Fruit fly (Drosophila melanogaster) whole organism, embryonic: ENCODE results near the gene CCHa2.

Source experiments
- Bdp1 ChIP-seq: fragments of 200-800 bp; sonication (Bioruptor generic); optimal IDR thresholded peaks from 3 replicates; lab custom pipeline; 2016; ENCODE audit warnings: missing biosample characterization, missing genetic modification characterization
- CG1024 ChIP-seq: fragments of 200-800 bp; sonication (Bioruptor generic); IDR thresholded peaks from 2 replicates; pipeline ENCODE4 v1.3.6; 2022; ENCODE audit warnings: missing biosample characterization, missing genetic modification characterization
- CG10321 ChIP-seq: fragments of 200-800 bp; sonication (Bioruptor generic); IDR thresholded peaks from 2 replicates; pipeline ENCODE4 v1.3.6; 2022; ENCODE audit warnings: missing biosample characterization, missing genetic modification characterization
- CG11504 ChIP-seq: fragments of 200-800 bp; sonication (Bioruptor generic); optimal IDR thresholded peaks from 3 replicates; lab custom pipeline; 2019; ENCODE audit warnings: missing biosample characterization, mild to moderate bottlenecking, missing genetic modification characterization, moderate library complexity
- CG12236 ChIP-seq: fragments of 200-800 bp; sonication (Bioruptor generic); optimal IDR thresholded peaks from 2 replicates; lab custom pipeline; 2016; ENCODE audit warnings: missing biosample characterization, missing genetic modification characterization
- CG13624 ChIP-seq: fragments of 200-800 bp; sonication (Bioruptor generic); optimal IDR thresholded peaks from 2 replicates; lab custom pipeline; 2016; ENCODE audit warnings: missing biosample characterization, missing genetic modification characterization
- CG14860 ChIP-seq: fragments of 200-800 bp; sonication (Bioruptor generic); IDR thresholded peaks from 3 replicates; pipeline ENCODE4 v1.3.6; 2022; ENCODE audit warnings: missing biosample characterization, missing genetic modification characterization; ENCODE audit not compliant: partially characterized antibody
- CG15479 ChIP-seq: fragments of 200-800 bp; sonication (Bioruptor generic); optimal IDR thresholded peaks from 3 replicates; lab custom pipeline; 2019; ENCODE audit warnings: missing biosample characterization, mild to moderate bottlenecking, missing genetic modification characterization, moderate library complexity
- CG15696 ChIP-seq: fragments of 200-800 bp; sonication (Bioruptor generic); optimal IDR thresholded peaks from 2 replicates; lab custom pipeline; 2019; ENCODE audit warnings: missing biosample characterization, mild to moderate bottlenecking, missing genetic modification characterization, moderate library complexity
- CG1647 ChIP-seq: fragments of 200-800 bp; sonication (Bioruptor generic); optimal IDR thresholded peaks from 3 replicates; lab custom pipeline; 2016; ENCODE audit warnings: missing biosample characterization, missing genetic modification characterization
- CG16813 ChIP-seq: fragments of 200-800 bp; sonication (Bioruptor generic); IDR thresholded peaks from 3 replicates; pipeline ENCODE4 v1.3.6; 2022; ENCODE audit warnings: missing biosample characterization, missing genetic modification characterization; ENCODE audit not compliant: partially characterized antibody
- CG18476 ChIP-seq: fragments of 200-800 bp; sonication (Bioruptor generic); optimal IDR thresholded peaks from 2 replicates; lab custom pipeline; 2016; ENCODE audit warnings: missing biosample characterization, mild to moderate bottlenecking, missing genetic modification characterization
- CG2116 ChIP-seq: fragments of 200-800 bp; sonication (Bioruptor generic); optimal IDR thresholded peaks from 3 replicates; lab custom pipeline; 2018; ENCODE audit warnings: missing biosample characterization, mild to moderate bottlenecking, missing genetic modification characterization
- CG30403 ChIP-seq: fragments of 200-800 bp; sonication (Bioruptor generic); optimal IDR thresholded peaks from 3 replicates; lab custom pipeline; 2016; ENCODE audit warnings: missing biosample characterization, missing genetic modification characterization
- CG3847 ChIP-seq: fragments of 200-800 bp; sonication (Bioruptor generic); IDR thresholded peaks from 2 replicates; pipeline ENCODE4 v1.3.6; 2022; ENCODE audit warnings: missing biosample characterization, missing genetic modification characterization
- CG4820 ChIP-seq: fragments of 200-800 bp; sonication (Bioruptor generic); optimal IDR thresholded peaks from 3 replicates; lab custom pipeline; 2016; ENCODE audit warnings: missing biosample characterization, missing genetic modification characterization
- CG6765 ChIP-seq: fragments of 200-800 bp; sonication (Bioruptor generic); optimal IDR thresholded peaks from 3 replicates; lab custom pipeline; 2017; ENCODE audit warnings: missing biosample characterization, mild to moderate bottlenecking, missing genetic modification characterization
- CG6854 ChIP-seq: fragments of 200-800 bp; sonication (Bioruptor generic); optimal IDR thresholded peaks from 3 replicates; lab custom pipeline; 2017; ENCODE audit warnings: missing biosample characterization, mild to moderate bottlenecking, missing genetic modification characterization
- CG7786 ChIP-seq: fragments of 200-800 bp; sonication (Bioruptor generic); optimal IDR thresholded peaks from 2 replicates; lab custom pipeline; 2016; ENCODE audit warnings: missing biosample characterization, missing genetic modification characterization
- CG7928 ChIP-seq: fragments of 200-800 bp; sonication (Bioruptor generic); optimal IDR thresholded peaks from 2 replicates; lab custom pipeline; 2017; ENCODE audit warnings: missing biosample characterization, mild to moderate bottlenecking, missing genetic modification characterization
- CG8281 ChIP-seq: fragments of 200-800 bp; sonication (Bioruptor generic); optimal IDR thresholded peaks from 2 replicates; lab custom pipeline; 2018; ENCODE audit warnings: missing biosample characterization, mild to moderate bottlenecking, missing genetic modification characterization, moderate library complexity
- Chrac-16 ChIP-seq: fragments of 200-800 bp; sonication (Bioruptor generic); optimal IDR thresholded peaks from 3 replicates; lab custom pipeline; 2016; ENCODE audit warnings: missing biosample characterization, missing genetic modification characterization
- D19B ChIP-seq: fragments of 200-800 bp; sonication (Bioruptor generic); optimal IDR thresholded peaks from 2 replicates; lab custom pipeline; 2017; ENCODE audit warnings: missing biosample characterization, mild to moderate bottlenecking, missing genetic modification characterization
- Dref ChIP-seq: fragments of 200-800 bp; sonication (Bioruptor generic); IDR thresholded peaks from 2 replicates; pipeline ENCODE4 v1.3.6; 2022; ENCODE audit warnings: missing biosample characterization, missing genetic modification characterization
- Fer2 ChIP-seq: fragments of 200-800 bp; sonication (Bioruptor generic); optimal IDR thresholded peaks from 2 replicates; lab custom pipeline; 2018; ENCODE audit warnings: missing biosample characterization, mild to moderate bottlenecking, missing genetic modification characterization, moderate library complexity
- Gug ChIP-seq: fragments of 200-800 bp; sonication (Bioruptor generic); IDR thresholded peaks from 4 replicates; pipeline ENCODE4 v1.3.6; 2022; ENCODE audit warnings: missing biosample characterization, missing genetic modification characterization
- Mrtf ChIP-seq: fragments of 200-800 bp; sonication (Bioruptor generic); IDR thresholded peaks from 3 replicates; pipeline ENCODE4 v1.3.6; 2022; ENCODE audit warnings: missing biosample characterization, missing genetic modification characterization
- Neu2 ChIP-seq: fragments of 200-800 bp; sonication (Bioruptor generic); optimal IDR thresholded peaks from 3 replicates; lab custom pipeline; 2016; ENCODE audit warnings: missing biosample characterization, missing genetic modification characterization, borderline replicate concordance
- Oli ChIP-seq: fragments of 200-800 bp; sonication (Bioruptor generic); optimal IDR thresholded peaks from 2 replicates; lab custom pipeline; 2018; ENCODE audit warnings: missing biosample characterization, mild to moderate bottlenecking, missing genetic modification characterization, moderate library complexity
- Side ChIP-seq: fragments of 200-800 bp; sonication (Bioruptor generic); optimal IDR thresholded peaks from 2 replicates; lab custom pipeline; 2016; ENCODE audit warnings: missing biosample characterization, missing genetic modification characterization
- Sox100B ChIP-seq: fragments of 200-800 bp; sonication (Bioruptor generic); optimal IDR thresholded peaks from 3 replicates; lab custom pipeline; 2018; ENCODE audit warnings: missing biosample characterization, mild to moderate bottlenecking, missing genetic modification characterization
- Usf ChIP-seq: fragments of 200-800 bp; sonication (Bioruptor generic); optimal IDR thresholded peaks from 2 replicates; lab custom pipeline; 2017; ENCODE audit warnings: missing genotype, missing biosample characterization, missing genetic modification characterization
- Xbp1 ChIP-seq: fragments of 200-800 bp; sonication (Bioruptor generic); optimal IDR thresholded peaks from 3 replicates; lab custom pipeline; 2016; ENCODE audit warnings: missing biosample characterization, mild to moderate bottlenecking, missing genetic modification characterization
- crol ChIP-seq: fragments of 200-800 bp; sonication (Bioruptor generic); IDR thresholded peaks from 2 replicates; pipeline ENCODE4 v1.3.6; 2022; ENCODE audit warnings: missing biosample characterization, missing genetic modification characterization
- da ChIP-seq: fragments of 200-800 bp; sonication (Bioruptor generic); optimal IDR thresholded peaks from 2 replicates; lab custom pipeline; 2016; ENCODE audit warnings: missing biosample characterization, missing genetic modification characterization
- fu2 ChIP-seq: fragments of 200-800 bp; sonication (Bioruptor generic); optimal IDR thresholded peaks from 2 replicates; lab custom pipeline; 2016; ENCODE audit warnings: missing biosample characterization, missing genetic modification characterization
- gcm2 ChIP-seq: fragments of 200-800 bp; sonication (Bioruptor generic); optimal IDR thresholded peaks from 2 replicates; lab custom pipeline; 2016; ENCODE audit warnings: missing biosample characterization, missing genetic modification characterization
- gro ChIP-seq: fragments of 200-800 bp; sonication (Bioruptor generic); optimal IDR thresholded peaks from 2 replicates; lab custom pipeline; 2016; ENCODE audit warnings: missing biosample characterization, missing genetic modification characterization
- jigr1 ChIP-seq: fragments of 200-800 bp; sonication (Bioruptor generic); IDR thresholded peaks from 3 replicates; pipeline ENCODE4 v1.3.6; 2022; ENCODE audit warnings: missing biosample characterization, missing genetic modification characterization
- nau ChIP-seq: fragments of 200-800 bp; sonication (Bioruptor generic); optimal IDR thresholded peaks from 3 replicates; lab custom pipeline; 2017; ENCODE audit warnings: missing biosample characterization, mild to moderate bottlenecking, missing genetic modification characterization, missing genetic modification reagents
- oc ChIP-seq: fragments of 200-800 bp; sonication (Bioruptor generic); optimal IDR thresholded peaks from 2 replicates; lab custom pipeline; 2018; ENCODE audit warnings: missing biosample characterization, mild to moderate bottlenecking, missing genetic modification characterization, moderate library complexity
- pan ChIP-seq, 4 experiments: fragments of >200 bp in 3 of 4; fragments of 200-800 bp in 1 of 4; sonication (Bioruptor generic) in 1 of 4; optimal IDR thresholded peaks in 3 of 4; IDR thresholded peaks in 1 of 4; 2 replicates each; pipeline versions ENCODE4 v1.3.6 to Lab custom; 2017 to 2022; ENCODE audit warnings: missing biosample characterization in 2 of 4, missing genetic modification characterization in 2 of 4, mixed read lengths in 1 of 4
- ranshi ChIP-seq: fragments of 200-800 bp; sonication (Bioruptor generic); IDR thresholded peaks from 2 replicates; pipeline ENCODE4 v1.3.6; 2022; ENCODE audit warnings: missing biosample characterization, missing genetic modification characterization
- rib ChIP-seq: fragments of 200-800 bp; sonication (Bioruptor generic); IDR thresholded peaks from 2 replicates; pipeline ENCODE4 v1.3.6; 2022; ENCODE audit warnings: missing biosample characterization, missing genetic modification characterization
- sisA ChIP-seq: fragments of 200-800 bp; sonication (Bioruptor generic); IDR thresholded peaks from 2 replicates; pipeline ENCODE4 v1.3.6; 2022; ENCODE audit warnings: missing biosample characterization, missing genetic modification characterization
- sr ChIP-seq: fragments of 200-800 bp; sonication (Bioruptor generic); IDR thresholded peaks from 3 replicates; pipeline ENCODE4 v1.3.6; 2022; ENCODE audit warnings: missing biosample characterization, missing genetic modification characterization
- tio ChIP-seq: fragments of 200-800 bp; sonication (Bioruptor generic); optimal IDR thresholded peaks from 2 replicates; lab custom pipeline; 2017; ENCODE audit warnings: missing biosample characterization, missing genetic modification characterization, inconsistent platforms
- tup ChIP-seq: fragments of 200-800 bp; sonication (Bioruptor generic); optimal IDR thresholded peaks from 2 replicates; lab custom pipeline; 2016; ENCODE audit warnings: missing biosample characterization, mild to moderate bottlenecking, missing genetic modification characterization, moderate library complexity
- unpg ChIP-seq: fragments of 200-800 bp; sonication (Bioruptor generic); optimal IDR thresholded peaks from 3 replicates; lab custom pipeline; 2018; ENCODE audit warnings: missing biosample characterization, mild to moderate bottlenecking, missing genetic modification characterization, moderate library complexity

CCHa2 gene

DNA sequence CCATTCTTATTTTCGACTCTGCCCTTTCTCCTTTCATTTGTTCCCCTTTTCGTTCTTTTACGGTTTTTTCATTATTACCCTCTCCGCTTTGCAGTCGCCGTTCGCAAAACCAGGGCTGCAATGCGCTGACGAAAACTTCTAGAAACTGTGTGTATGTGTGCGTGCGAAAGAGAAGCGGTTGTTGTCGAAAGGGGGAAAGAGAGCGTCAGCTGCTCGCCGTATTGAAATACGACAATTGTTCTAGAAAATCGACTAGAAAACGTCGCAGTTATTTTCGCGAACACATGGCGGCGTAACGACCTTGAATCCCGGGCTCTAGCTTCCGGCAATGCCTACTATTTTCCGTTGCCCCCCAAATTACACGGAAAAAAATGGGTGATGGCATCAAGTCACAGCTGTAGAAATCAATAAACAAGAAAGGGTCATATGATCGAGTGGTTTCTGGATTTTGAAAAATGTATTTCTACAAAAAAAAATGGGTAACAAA, 12.3 kb downstream of the CCHa2 start (continued):
- TF ChIP-seq pan (optimal IDR thresholded peaks at IDR 0.05; lab: Kevin White, UChicago) (no peak), pan (GFP tag; optimal IDR thresholded peaks at IDR 0.05 in 1 of 2, IDR thresholded peaks at IDR 0.05 in 1 of 2) (peak in 1 of 2 experiments; percentile 7), CG1024 (no peak), CG6854 (GFP tag; lab: Kevin White, UChicago) (peak; percentile 7), sr (no peak), CG13624 (GFP tag; lab: Kevin White, UChicago) (peak; percentile 26), tup (no peak), CG30403 (GFP tag; lab: Kevin White, UChicago) (peak; percentile 16), fu2 (GFP tag; lab: Kevin White, UChicago) (peak; percentile 5), Chrac-16 (GFP tag; lab: Kevin White, UChicago) (no peak), CG1647 (no peak), tio (GFP tag; lab: Kevin White, UChicago) (no peak), Neu2 (no peak), Side (no peak), crol (GFP tag; lab: Robert Waterston, UW) (peak; percentile 46; the same call in 1 of the 2 replicates), Sox100B (GFP tag; lab: Kevin White, UChicago) (no peak), CG10321 (GFP tag; lab: Robert Waterston, UW) (peak; percentile 28; the same call in 1 of the 2 replicates), CG8281 (tag; lab: Kevin White, UChicago) (no peak), gro (GFP tag; lab: Kevin White, UChicago) (peak; percentile 61), Bdp1 (GFP tag; lab: Kevin White, UChicago) (no peak), Dref (no peak), rib (peak; percentile 69; the same call in 1 of the 2 replicates), CG7928 (GFP tag; lab: Kevin White, UChicago) (peak; percentile 97), CG15696 (tag; lab: Kevin White, UChicago) (no peak), CG16813 (0 out of 3 replicates have a peak, but pooled peaks have one; percentile 30), D19B (peak; percentile 6), Usf (no peak)

DNA sequence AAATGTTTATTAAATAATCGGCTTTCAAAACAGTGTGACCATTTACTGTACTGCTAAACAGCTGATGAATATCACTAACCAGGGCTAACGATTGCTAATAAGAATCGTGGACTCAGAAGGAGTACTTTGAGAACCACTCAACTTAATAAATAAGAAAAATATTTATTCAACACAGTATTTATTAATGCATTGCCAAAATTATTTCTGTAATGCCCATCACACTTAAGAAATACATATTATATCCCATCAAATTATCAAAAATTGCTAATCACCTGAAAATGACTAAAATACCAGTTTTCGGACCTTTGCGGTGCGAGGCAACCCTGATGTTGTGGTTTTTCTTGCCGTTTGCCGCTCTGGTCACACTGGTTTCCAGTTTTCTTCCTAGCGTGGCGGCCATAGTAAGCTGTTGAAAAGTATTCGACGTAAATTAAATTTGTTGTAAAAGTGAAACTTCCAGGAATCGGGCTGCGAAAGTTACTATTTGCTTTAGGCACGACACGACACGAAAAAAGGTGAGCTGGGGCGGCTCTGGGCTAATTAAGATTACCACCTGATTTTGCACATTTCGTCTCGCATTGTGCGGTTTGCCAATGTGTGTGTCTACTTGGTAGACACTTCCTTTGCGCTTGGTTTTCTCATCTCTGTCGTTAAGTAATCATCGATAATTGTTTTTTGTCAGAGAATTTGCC, 13.1 kb downstream of the CCHa2 start, which contains the start of the genes mRpS21 and Droj2:
Gene mRpS21 (minus strand): TSS at position 66 of the 692 bp plus-strand sequence.
Gene Droj2 (plus strand): TSS at position 363 of the 692 bp plus-strand sequence.
- TF ChIP-seq CG15479 (no peak), CG11504 (tag; lab: Kevin White, UChicago) (peak; percentile 74), CG12236 (GFP tag; lab: Kevin White, UChicago) (no peak), Fer2 (tag; lab: Kevin White, UChicago) (peak; percentile 34), gcm2 (GFP tag; lab: Kevin White, UChicago) (no peak), Xbp1 (GFP tag; lab: Kevin White, UChicago) (peak; percentile 61), CG3847 (peak; percentile 81), CG2116 (GFP tag; lab: Kevin White, UChicago) (peak; percentile 96), Mrtf (no peak), Gug (GFP tag; lab: Robert Waterston, UW) (0 out of 4 replicates have a peak, but pooled peaks have one; percentile 12), D19B (no peak), Sox100B (GFP tag; lab: Kevin White, UChicago) (no peak), Side (no peak), CG14860 (GFP tag; lab: Robert Waterston, UW) (no peak), jigr1 (no peak), Oli (tag; lab: Kevin White, UChicago) (no peak), nau (no peak), unpg (GFP tag; lab: Kevin White, UChicago) (peak; percentile 18), oc (no peak), ranshi (GFP tag; lab: Robert Waterston, UW) (peak; percentile 37; the same call in 1 of the 2 replicates), CG4820 (no peak), CG7786 (GFP tag; lab: Kevin White, UChicago) (peak; percentile 2), CG18476 (GFP tag; lab: Kevin White, UChicago) (peak; percentile 16), sisA (0 out of 2 replicates have a peak, but pooled peaks have one; percentile 39), da (GFP tag; lab: Kevin White, UChicago) (no peak), CG6765 (GFP tag; lab: Kevin White, UChicago) (no peak)
